Worm (Caenorhabditis elegans) whole organism, midembryonic: ENCODE data around the gene acr-10.

ENCODE experiments used
- flt-1 ChIP-seq: fragments of 200-800 bp; sonication (Bioruptor generic); IDR thresholded peaks from 2 replicates; pipeline ENCODE4 v1.3.6; 2022; ENCODE audit warnings: missing genetic modification characterization, missing compliant biosample characterization
- ref-1 ChIP-seq: fragments of 200-800 bp; sonication (Bioruptor generic); conservative IDR thresholded peaks from 2 replicates; pipeline ENCODE4 v1.3.6; 2022; ENCODE audit warnings: missing genetic modification reagents, missing genetic modification characterization, missing compliant biosample characterization
- tab-1 ChIP-seq: fragments of 200-800 bp; sonication (Bioruptor generic); IDR thresholded peaks from 2 replicates; pipeline ENCODE4 v1.3.6; 2022; ENCODE audit warnings: missing genetic modification characterization, missing compliant biosample characterization
- ztf-29 ChIP-seq: fragments of 200-800 bp; sonication (Bioruptor generic); IDR thresholded peaks from 2 replicates; pipeline ENCODE4 v1.3.6; 2022; ENCODE audit warnings: missing genetic modification reagents, missing genetic modification characterization, missing compliant biosample characterization

ce11 chrX:4003220-4003619, 18.8 kb upstream of the acr-10 start, which contains the start of gene R02E12.12:
- no peak for TF ChIP-seq ref-1 (GFP tag; lab: Robert Waterston, UW)
- no peak for TF ChIP-seq tab-1 (GFP tag; lab: Robert Waterston, UW)
- TF ChIP-seq flt-1 (GFP tag; lab: Robert Waterston, UW), result no peak
- no peak for TF ChIP-seq ztf-29 (GFP tag; lab: Robert Waterston, UW)
